Worm (Caenorhabditis elegans): ENCODE results near the gene nhr-199.

- TF ChIP-seq elt-3 (tag; optimal IDR thresholded peaks at IDR 0.05): no peak
- no peak for TF ChIP-seq elt-1 (tag; optimal IDR thresholded peaks at IDR 0.05)
Observed at ce11 chrV:15652147-15652546, 47.6 kb downstream of the nhr-199 start.
